Comparison of ENCODE assay signal across 3 fruit fly cellular contexts in the genomic region with DNA sequence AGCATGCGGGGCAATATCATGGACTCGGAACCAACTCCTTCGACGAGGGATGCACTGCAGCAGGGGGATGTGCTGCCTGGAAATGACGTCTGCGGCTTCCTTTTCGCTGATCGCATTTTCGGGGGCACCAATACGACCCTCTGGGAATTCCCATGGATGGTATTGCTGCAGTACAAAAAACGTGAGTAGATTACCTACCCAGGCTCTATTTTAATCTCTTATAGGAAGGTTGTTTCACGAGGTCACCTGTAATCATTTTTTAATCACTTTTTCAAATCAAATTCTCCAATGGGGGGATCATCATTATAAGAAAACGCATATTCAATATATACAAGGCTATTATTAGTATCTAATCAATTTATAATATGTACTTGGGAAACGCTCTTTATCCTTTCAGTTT.
TF ChIP-seq lines count a peak whose summit lies in the region.

No protein-coding gene starts in this region.

- TF ChIP-seq CTCF in whole organism, embryonic (GFP tag; optimal IDR thresholded peaks at IDR 0.05; lab: Kevin White, UChicago): no peak

TF ChIP-seq in whole organism, embryonic, 481 proteins besides CTCF, POLR2A, EP300 and RAD21:
- TF ChIP-seq Ets65A (GFP tag; lab: Kevin White, UChicago) (peak; percentile 70), CG1792 (GFP tag; optimal IDR thresholded peaks at IDR 0.05; lab: Kevin White, UChicago) (no peak), CG12236 (GFP tag; optimal IDR thresholded peaks at IDR 0.05; lab: Kevin White, UChicago) (no peak), CG11085 (GFP tag; IDR thresholded peaks at IDR 0.05; lab: Robert Waterston, UW) (no peak)

TF ChIP-seq in whole organism, prepupa, 60 proteins besides CTCF, POLR2A, EP300 and RAD21:
- TF ChIP-seq CG11294 (GFP tag; IDR thresholded peaks at IDR 0.05; lab: Robert Waterston, UW): no peak
- no peak for TF ChIP-seq CG15336 (GFP tag; IDR thresholded peaks at IDR 0.05; lab: Robert Waterston, UW)
- TF ChIP-seq svp (GFP tag; lab: Kevin White, UChicago): peak; percentile 88
- no peak for TF ChIP-seq CG11762 (GFP tag; optimal IDR thresholded peaks at IDR 0.05; lab: Kevin White, UChicago; ENCODE audit: insufficient read depth)
- TF ChIP-seq Ets21C (GFP tag; optimal IDR thresholded peaks at IDR 0.05; lab: Kevin White, UChicago): no peak
- TF ChIP-seq CG1621 (tag; optimal IDR thresholded peaks at IDR 0.05; lab: Kevin White, UChicago): no peak

TF ChIP-seq in whole organism, wandering third instar larva, 38 proteins besides CTCF, POLR2A, EP300 and RAD21:
- TF ChIP-seq Rel (GFP tag; optimal IDR thresholded peaks at IDR 0.05; lab: Kevin White, UChicago) (no peak), Rel (tag; optimal IDR thresholded peaks at IDR 0.05; lab: Kevin White, UChicago) (peak; percentile 86), sage (GFP tag; optimal IDR thresholded peaks at IDR 0.05; lab: Kevin White, UChicago) (no peak)
TF ChIP-seq in whole organism, wandering third instar larva: peak in this region for 1.
